Fruit fly (Drosophila melanogaster) whole organism, prepupa: ENCODE measurements around the gene OXA1L.

Source experiments
- Blimp-1 ChIP-seq: fragments of 200-800 bp; sonication (Bioruptor generic); optimal IDR thresholded peaks from 3 replicates; lab custom pipeline; 2017; ENCODE audit warnings: missing biosample characterization, missing genetic modification characterization, mild to moderate bottlenecking, moderate library complexity, missing genetic modification reagents
- CG11294 ChIP-seq: fragments of 200-800 bp; sonication (Bioruptor generic); IDR thresholded peaks from 2 replicates; pipeline ENCODE4 v1.3.6; 2022; ENCODE audit warnings: missing biosample characterization, missing genetic modification characterization
- CG11762 ChIP-seq: fragments of 200-800 bp; sonication (Bioruptor generic); optimal IDR thresholded peaks from 3 replicates; lab custom pipeline; 2016; ENCODE audit warnings: missing biosample characterization, missing genetic modification characterization; ENCODE audit not compliant: insufficient read depth
- CG11902 ChIP-seq: fragments of 200-800 bp; sonication (Bioruptor generic); optimal IDR thresholded peaks from 3 replicates; lab custom pipeline; 2016; ENCODE audit warnings: missing biosample characterization, missing genetic modification characterization
- CG1621 ChIP-seq: fragments of 200-800 bp; sonication (Bioruptor generic); optimal IDR thresholded peaks from 3 replicates; lab custom pipeline; 2018; ENCODE audit warnings: missing biosample characterization, mild to moderate bottlenecking, missing genetic modification characterization
- CG16779 ChIP-seq: fragments of 200-800 bp; sonication (Bioruptor generic); optimal IDR thresholded peaks from 3 replicates; lab custom pipeline; 2017; ENCODE audit warnings: missing biosample characterization, mild to moderate bottlenecking, missing genetic modification characterization
- CG3032 ChIP-seq: fragments of 200-800 bp; optimal IDR thresholded peaks from 2 replicates; lab custom pipeline; 2019; ENCODE audit warnings: missing biosample characterization, mild to moderate bottlenecking, missing genetic modification characterization, moderate library complexity
- CG31627 ChIP-seq: fragments of 200-800 bp; sonication (Bioruptor generic); optimal IDR thresholded peaks from 3 replicates; lab custom pipeline; 2016; ENCODE audit warnings: missing biosample characterization, missing genetic modification characterization
- CG32006 ChIP-seq: fragments of 200-800 bp; sonication (Bioruptor generic); optimal IDR thresholded peaks from 3 replicates; lab custom pipeline; 2017; ENCODE audit warnings: missing biosample characterization, mild to moderate bottlenecking, missing genetic modification characterization
- CG34406 ChIP-seq: fragments of 200-800 bp; sonication (Bioruptor generic); optimal IDR thresholded peaks from 3 replicates; lab custom pipeline; 2016; ENCODE audit warnings: missing biosample characterization, missing genetic modification characterization
- CG3919 ChIP-seq: fragments of 200-800 bp; sonication (Bioruptor generic); optimal IDR thresholded peaks from 3 replicates; lab custom pipeline; 2016; ENCODE audit warnings: missing biosample characterization, missing genetic modification characterization
- CG4318 ChIP-seq: fragments of 200-800 bp; sonication (Bioruptor generic); optimal IDR thresholded peaks from 3 replicates; lab custom pipeline; 2017; ENCODE audit warnings: missing biosample characterization, mild to moderate bottlenecking, missing genetic modification characterization
- CG6163 ChIP-seq: fragments of 200-800 bp; sonication (Bioruptor generic); IDR thresholded peaks from 3 replicates; pipeline ENCODE4 v1.3.6; 2022; ENCODE audit warnings: missing biosample characterization, missing genetic modification characterization
- CG6276 ChIP-seq: fragments of 200-800 bp; sonication (Bioruptor generic); optimal IDR thresholded peaks from 2 replicates; lab custom pipeline; 2017; ENCODE audit warnings: missing biosample characterization, mild to moderate bottlenecking, missing genetic modification characterization
- CG6792 ChIP-seq: fragments of 200-800 bp; sonication (Bioruptor generic); optimal IDR thresholded peaks from 3 replicates; lab custom pipeline; 2016; ENCODE audit warnings: missing biosample characterization, missing genetic modification characterization
- CG6808 ChIP-seq: fragments of 200-800 bp; sonication (Bioruptor generic); optimal IDR thresholded peaks from 3 replicates; lab custom pipeline; 2017; ENCODE audit warnings: missing biosample characterization, missing genetic modification characterization, mild to moderate bottlenecking, moderate library complexity, missing genetic modification reagents
- CG7368 ChIP-seq: fragments of 200-800 bp; sonication (Bioruptor generic); optimal IDR thresholded peaks from 3 replicates; lab custom pipeline; 2016; ENCODE audit warnings: missing biosample characterization, missing genetic modification characterization
- CG8119 ChIP-seq: fragments of 200-800 bp; sonication (Bioruptor generic); IDR thresholded peaks from 3 replicates; pipeline ENCODE4 v1.3.6; 2022; ENCODE audit warnings: missing biosample characterization, missing genetic modification characterization
- CG8319 ChIP-seq: fragments of 200-800 bp; sonication (Bioruptor generic); optimal IDR thresholded peaks from 3 replicates; lab custom pipeline; 2016; ENCODE audit warnings: missing biosample characterization, missing genetic modification characterization
- CG8632 ChIP-seq: fragments of 200-800 bp; sonication (Bioruptor generic); optimal IDR thresholded peaks from 3 replicates; lab custom pipeline; 2016; ENCODE audit warnings: missing biosample characterization, missing genetic modification characterization
- CG9139 ChIP-seq: fragments of 200-800 bp; sonication (Bioruptor generic); optimal IDR thresholded peaks from 3 replicates; lab custom pipeline; 2017; ENCODE audit warnings: missing biosample characterization, mild to moderate bottlenecking, missing genetic modification characterization
- Eip75B ChIP-seq: fragments of 200-800 bp; sonication (Bioruptor generic); optimal IDR thresholded peaks from 3 replicates; lab custom pipeline; 2016; ENCODE audit warnings: missing biosample characterization, missing genetic modification characterization
- Eip78C ChIP-seq: fragments of 200-800 bp; sonication (Bioruptor generic); peaks from one replicate; lab custom pipeline; 2016; ENCODE audit warnings: missing biosample characterization, missing genetic modification characterization
- Ets21C ChIP-seq: fragments of 200-800 bp; sonication (Bioruptor generic); optimal IDR thresholded peaks from 3 replicates; lab custom pipeline; 2016; ENCODE audit warnings: missing biosample characterization, missing genetic modification characterization
- Ets96B ChIP-seq: fragments of 200-800 bp; optimal IDR thresholded peaks from 2 replicates; lab custom pipeline; 2019; ENCODE audit warnings: missing biosample characterization, mild to moderate bottlenecking, missing genetic modification characterization, moderate library complexity
- Hr38 ChIP-seq: sonication (Bioruptor generic); optimal IDR thresholded peaks from 2 replicates; lab custom pipeline; 2016; ENCODE audit warnings: missing biosample characterization, missing genetic modification characterization
- Hr39 ChIP-seq: fragments of 200-800 bp; sonication (Bioruptor generic); optimal IDR thresholded peaks from 2 replicates; lab custom pipeline; 2016; ENCODE audit warnings: missing biosample characterization, missing genetic modification characterization
- Hr4 ChIP-seq: fragments of 200-800 bp; sonication (Bioruptor generic); optimal IDR thresholded peaks from 3 replicates; lab custom pipeline; 2016; ENCODE audit warnings: missing biosample characterization, missing genetic modification characterization
- Lpt ChIP-seq: fragments of 200-800 bp; sonication (Bioruptor generic); optimal IDR thresholded peaks from 3 replicates; lab custom pipeline; 2016; ENCODE audit warnings: missing biosample characterization, missing genetic modification characterization
- Met ChIP-seq: fragments of 200-800 bp; sonication (Bioruptor generic); optimal IDR thresholded peaks from 3 replicates; lab custom pipeline; 2016; ENCODE audit warnings: missing biosample characterization, missing genetic modification characterization
- OdsH ChIP-seq: fragments of 200-800 bp; sonication (Bioruptor generic); optimal IDR thresholded peaks from 3 replicates; lab custom pipeline; 2016; ENCODE audit warnings: missing biosample characterization, missing genetic modification characterization
- Smox ChIP-seq: fragments of 200-800 bp; sonication (Bioruptor generic); optimal IDR thresholded peaks from 3 replicates; lab custom pipeline; 2016; ENCODE audit warnings: missing biosample characterization, missing genetic modification characterization
- Sox14 ChIP-seq: fragments of 200-800 bp; sonication (Bioruptor generic); optimal IDR thresholded peaks from 3 replicates; lab custom pipeline; 2016; ENCODE audit warnings: missing biosample characterization, missing genetic modification characterization
- achi ChIP-seq: fragments of 200-800 bp; sonication (Bioruptor generic); optimal IDR thresholded peaks from 3 replicates; lab custom pipeline; 2016; ENCODE audit warnings: missing biosample characterization, missing genetic modification characterization
- acj6 ChIP-seq: fragments of 200-800 bp; sonication (Bioruptor generic); optimal IDR thresholded peaks from 3 replicates; lab custom pipeline; 2016; ENCODE audit warnings: missing biosample characterization, missing genetic modification characterization
- cyc ChIP-seq: fragments of 200-800 bp; sonication (Bioruptor generic); optimal IDR thresholded peaks from 3 replicates; lab custom pipeline; 2016; ENCODE audit warnings: missing biosample characterization, missing genetic modification characterization
- esn ChIP-seq: fragments of 200-800 bp; sonication (Bioruptor generic); optimal IDR thresholded peaks from 2 replicates; lab custom pipeline; 2016; ENCODE audit warnings: missing biosample characterization, mild to moderate bottlenecking, missing genetic modification characterization, moderate library complexity
- fd85E ChIP-seq: fragments of 200-800 bp; sonication (Bioruptor generic); optimal IDR thresholded peaks from 3 replicates; lab custom pipeline; 2016; ENCODE audit warnings: missing biosample characterization, missing genetic modification characterization
- fkh ChIP-seq: fragments of 200-800 bp; sonication (Bioruptor generic); optimal IDR thresholded peaks from 3 replicates; lab custom pipeline; 2017; ENCODE audit warnings: missing biosample characterization, mild to moderate bottlenecking, missing genetic modification characterization, moderate library complexity
- lz ChIP-seq: fragments of 200-800 bp; sonication (Bioruptor generic); optimal IDR thresholded peaks from 3 replicates; lab custom pipeline; 2016; ENCODE audit warnings: missing biosample characterization, missing genetic modification characterization
- pdm3 ChIP-seq: fragments of 200-800 bp; sonication (Bioruptor generic); optimal IDR thresholded peaks from 3 replicates; lab custom pipeline; 2016; ENCODE audit warnings: missing biosample characterization, missing genetic modification characterization
- salr ChIP-seq, 2 experiments: fragments of 200-800 bp; sonication (Bioruptor generic); optimal IDR thresholded peaks; 3 replicates each; lab custom pipeline; 2016 to 2018; ENCODE audit warnings: missing biosample characterization in 2 of 2, missing genetic modification characterization in 2 of 2, mild to moderate bottlenecking in 1 of 2
- spab ChIP-seq: fragments of 200-800 bp; sonication (Bioruptor generic); optimal IDR thresholded peaks from 2 replicates; lab custom pipeline; 2017; ENCODE audit warnings: missing biosample characterization, mild to moderate bottlenecking, missing genetic modification characterization, missing genetic modification reagents
- ss ChIP-seq, 2 experiments: fragments of 200-800 bp; sonication (Bioruptor generic); optimal IDR thresholded peaks; 2 replicates in 1 of 2; 3 replicates in 1 of 2; lab custom pipeline; 2017 to 2018; ENCODE audit warnings: mild to moderate bottlenecking in 2 of 2, missing biosample characterization in 2 of 2, missing genetic modification characterization in 2 of 2, moderate library complexity in 1 of 2
- svp ChIP-seq: fragments of 200-800 bp; sonication (Bioruptor generic); peaks from one replicate; lab custom pipeline; 2016; ENCODE audit warnings: missing biosample characterization, missing genetic modification characterization

OXA1L gene

dm6 chr3L:10903449-10903848, 17.2 kb upstream of the OXA1L start (continued):
- no peak for TF ChIP-seq CG6792 (GFP tag; lab: Kevin White, UChicago)
- peak; percentile 11 for TF ChIP-seq Ets96B
- TF ChIP-seq OdsH (GFP tag; lab: Kevin White, UChicago) = peak; percentile 32
- TF ChIP-seq CG8632 (GFP tag; lab: Kevin White, UChicago) = no peak
- TF ChIP-seq CG8119 (GFP tag; lab: Robert Waterston, UW) = peak; percentile 53; the same call in 2 of the 3 replicates
- no peak for TF ChIP-seq CG6808
- TF ChIP-seq Hr38 = no peak
- peak; percentile 68 for TF ChIP-seq svp
- peak; percentile 4 for TF ChIP-seq achi (GFP tag; lab: Kevin White, UChicago)
- peak; percentile 54 for TF ChIP-seq CG4318 (GFP tag; lab: Kevin White, UChicago)
- TF ChIP-seq fkh (GFP tag; lab: Kevin White, UChicago) = no peak
- no peak for TF ChIP-seq CG8319 (GFP tag; lab: Kevin White, UChicago)
- peak; percentile 27 for TF ChIP-seq esn (GFP tag; lab: Kevin White, UChicago)
- no peak for TF ChIP-seq pdm3
- no peak for TF ChIP-seq CG7368 (GFP tag; lab: Kevin White, UChicago)
- peak; percentile 61 for TF ChIP-seq CG6276
- no peak for TF ChIP-seq fd85E (GFP tag; lab: Kevin White, UChicago)
- no peak for TF ChIP-seq CG11294
- TF ChIP-seq acj6 (GFP tag; lab: Kevin White, UChicago) = peak; percentile 23
- peak; percentile 80 for TF ChIP-seq Eip78C (GFP tag; lab: Kevin White, UChicago)
- TF ChIP-seq salr (GFP tag; optimal IDR thresholded peaks at IDR 0.05; lab: Kevin White, UChicago) = peak in 1 of 2 experiments; percentile 37
- TF ChIP-seq CG6163 (GFP tag; lab: Robert Waterston, UW) = no peak; the same call in 2 of the 3 replicates
- TF ChIP-seq Hr39 (GFP tag; lab: Kevin White, UChicago) = no peak

dm6 chr3L:10899087-10899511, 12.8 kb upstream of the OXA1L start, which contains the start of gene Aps:
Aps (minus strand) TSS chr3L:10899123.
- no peak for TF ChIP-seq Ets21C (GFP tag; lab: Kevin White, UChicago)
- TF ChIP-seq CG1621 = no peak
- peak; percentile 61 for TF ChIP-seq Sox14
- TF ChIP-seq OdsH (GFP tag; lab: Kevin White, UChicago) = peak; percentile 9
- TF ChIP-seq Eip78C (GFP tag; lab: Kevin White, UChicago) = peak; percentile 65
- TF ChIP-seq Hr39 (GFP tag; lab: Kevin White, UChicago) = peak; percentile 62
- TF ChIP-seq Smox (GFP tag; lab: Kevin White, UChicago) = peak; percentile 48
- TF ChIP-seq lz (GFP tag; lab: Kevin White, UChicago) = peak; percentile 63
- TF ChIP-seq CG31627 (GFP tag; lab: Kevin White, UChicago) = peak; percentile 65
- TF ChIP-seq CG34406 (GFP tag; lab: Kevin White, UChicago) = no peak
- TF ChIP-seq CG6792 (GFP tag; lab: Kevin White, UChicago) = peak; percentile 9
- peak; percentile 34 for TF ChIP-seq Hr4
- no peak for TF ChIP-seq Eip75B (GFP tag; lab: Kevin White, UChicago)
- peak; percentile 49 for TF ChIP-seq cyc (GFP tag; lab: Kevin White, UChicago)
- peak; percentile 32 for TF ChIP-seq pdm3
- TF ChIP-seq esn (GFP tag; lab: Kevin White, UChicago) = peak; percentile 64
- peak; percentile 60 for TF ChIP-seq Met (GFP tag; lab: Kevin White, UChicago)
- TF ChIP-seq svp = peak; percentile 76
- TF ChIP-seq, all 60 proteins: peak for 14

dm6 chr3L:10898256-10898735, 12.0 kb upstream of the OXA1L start:
- TF ChIP-seq fkh (GFP tag; lab: Kevin White, UChicago) (peak; percentile 47), CG32006 (GFP tag; lab: Kevin White, UChicago) (peak; percentile 9), CG11902 (GFP tag; lab: Kevin White, UChicago) (no peak), CG8319 (GFP tag; lab: Kevin White, UChicago) (no peak), Blimp-1 (GFP tag; lab: Kevin White, UChicago) (no peak), ss (GFP tag; optimal IDR thresholded peaks at IDR 0.05; lab: Kevin White, UChicago) (peak; percentile 49 to 64), CG1621 (peak; percentile 1), CG6163 (GFP tag; lab: Robert Waterston, UW) (no peak), Lpt (GFP tag; lab: Kevin White, UChicago) (no peak), CG8119 (GFP tag; lab: Robert Waterston, UW) (peak; percentile 24; the same call in 1 of the 3 replicates), CG3032 (tag; lab: Kevin White, UChicago) (peak; percentile 14), CG9139 (peak; percentile 21), CG11762 (GFP tag; lab: Kevin White, UChicago) (no peak), svp (no peak), pdm3 (no peak), spab (no peak), CG3919 (GFP tag; lab: Kevin White, UChicago) (no peak), Hr39 (GFP tag; lab: Kevin White, UChicago) (no peak), CG7368 (GFP tag; lab: Kevin White, UChicago) (no peak), Eip78C (GFP tag; lab: Kevin White, UChicago) (peak; percentile 5), CG16779 (tag; lab: Kevin White, UChicago) (peak; percentile 12), CG34406 (GFP tag; lab: Kevin White, UChicago) (no peak), CG8632 (GFP tag; lab: Kevin White, UChicago) (no peak), acj6 (GFP tag; lab: Kevin White, UChicago) (no peak)
